Worm (Caenorhabditis elegans) whole organism, L3 larva: Measurements from ENCODE around the gene Y67D8A.2.

Experiments
- R02D3.7 ChIP-seq: fragments of 150-350 bp; optimal IDR thresholded peaks from 2 replicates; lab custom pipeline; 2014; ENCODE audit warnings: missing biosample characterization, missing genetic modification characterization
- ZK546.5 ChIP-seq: sonication (generic microtip); optimal IDR thresholded peaks from 2 replicates; lab custom pipeline; 2017; ENCODE audit warnings: missing biosample characterization, missing genetic modification characterization
- aly-2 ChIP-seq: fragments of 150-350 bp; optimal IDR thresholded peaks from 2 replicates; lab custom pipeline; 2014; ENCODE audit warnings: missing biosample characterization, missing genetic modification characterization
- ama-1 ChIP-seq: fragments of 150-350 bp; optimal IDR thresholded peaks from 2 replicates; lab custom pipeline; 2018
- ceh-16 ChIP-seq: sonication (generic microtip); optimal IDR thresholded peaks from 2 replicates; lab custom pipeline; 2017; ENCODE audit warnings: missing biosample characterization, missing genetic modification characterization
- ceh-28 ChIP-seq: fragments of 150-350 bp; optimal IDR thresholded peaks from 2 replicates; lab custom pipeline; 2014; ENCODE audit warnings: missing biosample characterization, missing genetic modification reagents, missing genetic modification characterization
- ceh-82 ChIP-seq: fragments of 150-350 bp; optimal IDR thresholded peaks from 2 replicates; lab custom pipeline; 2014; ENCODE audit warnings: missing biosample characterization, missing genetic modification characterization
- ceh-9 ChIP-seq: sonication (generic microtip); optimal IDR thresholded peaks from 2 replicates; lab custom pipeline; 2018; ENCODE audit warnings: missing biosample characterization, missing genetic modification characterization
- daf-12 ChIP-seq: fragments of 150-350 bp; optimal IDR thresholded peaks from 2 replicates; lab custom pipeline; 2014; ENCODE audit warnings: missing biosample characterization, missing genetic modification reagents, missing genetic modification characterization
- egl-27 ChIP-seq: sonication (generic microtip); optimal IDR thresholded peaks from 4 replicates; lab custom pipeline; 2017; ENCODE audit warnings: missing biosample characterization, missing genetic modification reagents, missing genetic modification characterization
- egl-5 ChIP-seq: fragments of 150-350 bp; optimal IDR thresholded peaks from 2 replicates; lab custom pipeline; 2017; ENCODE audit warnings: missing biosample characterization, missing genetic modification reagents, missing genetic modification characterization, inconsistent platforms
- elt-1 ChIP-seq: fragments of 150-350 bp; optimal IDR thresholded peaks from 2 replicates; lab custom pipeline; 2014; ENCODE audit warnings: missing biosample characterization, missing genetic modification characterization
- elt-2 ChIP-seq: sonication (generic microtip); optimal IDR thresholded peaks from 2 replicates; lab custom pipeline; 2016; ENCODE audit warnings: missing genetic modification reagents, mild to moderate bottlenecking, missing genetic modification characterization, missing compliant biosample characterization
- elt-3 ChIP-seq, 3 experiments: fragments of 150-350 bp in 1 of 3; sonication (generic microtip) in 2 of 3; optimal IDR thresholded peaks; 2 replicates in 2 of 3; 4 replicates in 1 of 3; lab custom pipeline; 2014 to 2017; ENCODE audit warnings: missing biosample characterization in 3 of 3, missing genetic modification characterization in 3 of 3
- eor-1 ChIP-seq, 2 experiments: fragments of 150-350 bp; optimal IDR thresholded peaks; 2 replicates each; lab custom pipeline; 2014 to 2018; ENCODE audit warnings: missing biosample characterization in 2 of 2, missing genetic modification characterization in 2 of 2
- fkh-10 ChIP-seq: sonication (generic microtip); optimal IDR thresholded peaks from 2 replicates; lab custom pipeline; 2017; ENCODE audit warnings: missing biosample characterization, missing genetic modification reagents, missing genetic modification characterization
- fkh-2 ChIP-seq: fragments of 150-350 bp; optimal IDR thresholded peaks from 2 replicates; lab custom pipeline; 2014; ENCODE audit warnings: missing biosample characterization, missing genetic modification reagents, missing genetic modification characterization
- fos-1 ChIP-seq: fragments of 150-350 bp; optimal IDR thresholded peaks from 2 replicates; lab custom pipeline; 2014; ENCODE audit warnings: missing biosample characterization, missing genetic modification characterization
- hmg-11 ChIP-seq: sonication (generic microtip); optimal IDR thresholded peaks from 2 replicates; lab custom pipeline; 2016; ENCODE audit warnings: missing genetic modification characterization, missing compliant biosample characterization
- jun-1 ChIP-seq: fragments of 150-350 bp; optimal IDR thresholded peaks from 2 replicates; lab custom pipeline; 2014; ENCODE audit warnings: missing biosample characterization, missing genetic modification reagents, missing genetic modification characterization
- lin-15B ChIP-seq: fragments of 150-350 bp; optimal IDR thresholded peaks from 2 replicates; lab custom pipeline; 2014; ENCODE audit warnings: missing biosample characterization, missing genetic modification characterization
- lin-39 ChIP-seq: fragments of 150-350 bp; optimal IDR thresholded peaks from 2 replicates; lab custom pipeline; 2018; ENCODE audit warnings: missing biosample characterization, missing genetic modification reagents, missing genetic modification characterization
- lsy-12 ChIP-seq: sonication (generic microtip); optimal IDR thresholded peaks from 2 replicates; lab custom pipeline; 2016; ENCODE audit warnings: mild to moderate bottlenecking, missing genetic modification characterization, missing compliant biosample characterization
- mdl-1 ChIP-seq: fragments of 150-350 bp; optimal IDR thresholded peaks from 2 replicates; lab custom pipeline; 2014; ENCODE audit warnings: missing biosample characterization, missing genetic modification characterization
- mml-1 ChIP-seq: fragments of 150-350 bp; sonication (generic microtip); optimal IDR thresholded peaks from 3 replicates; lab custom pipeline; 2014; ENCODE audit warnings: missing biosample characterization, missing genetic modification characterization
- nfya-1 ChIP-seq: sonication (generic microtip); optimal IDR thresholded peaks from 2 replicates; lab custom pipeline; 2017; ENCODE audit warnings: missing genetic modification characterization, mild to moderate bottlenecking, missing compliant biosample characterization, antibody characterized with exemption, moderate library complexity; ENCODE audit not compliant: insufficient read depth
- nhr-11 ChIP-seq: fragments of 150-350 bp; optimal IDR thresholded peaks from 2 replicates; lab custom pipeline; 2014; ENCODE audit warnings: missing biosample characterization, missing genetic modification characterization
- nhr-12 ChIP-seq: fragments of 150-350 bp; optimal IDR thresholded peaks from 2 replicates; lab custom pipeline; 2014; ENCODE audit warnings: missing biosample characterization, missing genetic modification characterization
- nhr-23 ChIP-seq: fragments of 150-350 bp; optimal IDR thresholded peaks from 2 replicates; lab custom pipeline; 2014; ENCODE audit warnings: missing biosample characterization, missing genetic modification reagents, missing genetic modification characterization
- nhr-237 ChIP-seq: fragments of 150-350 bp; optimal IDR thresholded peaks from 2 replicates; lab custom pipeline; 2014; ENCODE audit warnings: missing biosample characterization, missing genetic modification characterization
- nhr-25 ChIP-seq: sonication (generic microtip); optimal IDR thresholded peaks from 2 replicates; lab custom pipeline; 2017; ENCODE audit warnings: missing biosample characterization, missing genetic modification characterization
- nhr-28 ChIP-seq: fragments of 150-350 bp; optimal IDR thresholded peaks from 2 replicates; lab custom pipeline; 2014; ENCODE audit warnings: missing biosample characterization, missing genetic modification characterization
- nhr-43 ChIP-seq: sonication (generic microtip); optimal IDR thresholded peaks from 2 replicates; lab custom pipeline; 2016; ENCODE audit warnings: mild to moderate bottlenecking, missing genetic modification characterization, missing compliant biosample characterization; ENCODE audit not compliant: poor library complexity, severe bottlenecking
- nhr-67 ChIP-seq: fragments of 150-350 bp; optimal IDR thresholded peaks from 2 replicates; lab custom pipeline; 2014; ENCODE audit warnings: missing biosample characterization, missing genetic modification characterization
- nhr-76 ChIP-seq: fragments of 150-350 bp; sonication (generic microtip); optimal IDR thresholded peaks from 5 replicates; lab custom pipeline; 2014; ENCODE audit warnings: missing biosample characterization, missing genetic modification characterization
- nhr-77 ChIP-seq: fragments of 150-350 bp; optimal IDR thresholded peaks from 2 replicates; lab custom pipeline; 2014; ENCODE audit warnings: missing biosample characterization, missing genetic modification characterization
- pha-4 ChIP-seq: fragments of 150-350 bp; optimal IDR thresholded peaks from 2 replicates; lab custom pipeline; 2014; ENCODE audit warnings: missing biosample characterization, missing genetic modification reagents, missing genetic modification characterization
- pqm-1 ChIP-seq: fragments of 150-350 bp; optimal IDR thresholded peaks from 2 replicates; lab custom pipeline; 2017; ENCODE audit warnings: missing biosample characterization, missing genetic modification characterization, inconsistent platforms
- sea-2 ChIP-seq: fragments of 150-350 bp; sonication (generic microtip); optimal IDR thresholded peaks from 4 replicates; lab custom pipeline; 2014; ENCODE audit warnings: missing biosample characterization, missing genetic modification reagents, missing genetic modification characterization
- skn-1 ChIP-seq: fragments of 150-350 bp; optimal IDR thresholded peaks from 2 replicates; lab custom pipeline; 2014; ENCODE audit warnings: missing biosample characterization, missing genetic modification characterization
- snpc-4 ChIP-seq: fragments of 150-350 bp; optimal IDR thresholded peaks from 2 replicates; lab custom pipeline; 2014; ENCODE audit warnings: missing biosample characterization, missing genetic modification characterization
- tbx-2 ChIP-seq: sonication (generic microtip); optimal IDR thresholded peaks from 2 replicates; lab custom pipeline; 2016; ENCODE audit warnings: mild to moderate bottlenecking, missing genetic modification characterization, missing compliant biosample characterization
- unc-39 ChIP-seq: sonication (generic microtip); optimal IDR thresholded peaks from 4 replicates; lab custom pipeline; 2017; ENCODE audit warnings: missing biosample characterization, missing genetic modification characterization
- unc-62 ChIP-seq: fragments of 150-350 bp; sonication (generic microtip); optimal IDR thresholded peaks from 4 replicates; lab custom pipeline; 2014; ENCODE audit warnings: missing biosample characterization, missing genetic modification reagents, missing genetic modification characterization
- zag-1 ChIP-seq: fragments of 150-350 bp; optimal IDR thresholded peaks from 2 replicates; lab custom pipeline; 2014; ENCODE audit warnings: missing biosample characterization, missing genetic modification characterization
- ztf-11 ChIP-seq: fragments of 150-350 bp; optimal IDR thresholded peaks from 2 replicates; lab custom pipeline; 2014; ENCODE audit warnings: missing biosample characterization, missing genetic modification characterization
- ztf-4 ChIP-seq: fragments of 150-350 bp; optimal IDR thresholded peaks from 2 replicates; lab custom pipeline; 2014; ENCODE audit warnings: missing biosample characterization, missing genetic modification characterization

Gene Y67D8A.2

ce11 chrIV:3231644-3232043 lies 9.4 kb downstream of the Y67D8A.2 start (continued):
- TF ChIP-seq ceh-9 (tag; lab: Kevin White, UChicago) (no peak), ceh-82 (tag; lab: Kevin White, UChicago) (no peak), ZK546.5 (no peak), unc-39 (tag; lab: Kevin White, UChicago) (no peak), fkh-2 (tag; lab: Kevin White, UChicago) (no peak), unc-62 (GFP tag; lab: Kevin White, UChicago) (no peak), nhr-76 (tag; lab: Kevin White, UChicago) (no peak), nhr-237 (tag; lab: Kevin White, UChicago) (no peak)

- no peak for TF ChIP-seq nhr-11 (tag; lab: Kevin White, UChicago)
- TF ChIP-seq jun-1 (tag; lab: Kevin White, UChicago) = peak; percentile 9
- TF ChIP-seq ZK546.5 = no peak
- TF ChIP-seq ztf-4 (tag; lab: Kevin White, UChicago) = no peak
- no peak for TF ChIP-seq ceh-82 (tag; lab: Kevin White, UChicago)
- TF ChIP-seq elt-3 (tag; optimal IDR thresholded peaks at IDR 0.05; lab: Kevin White, UChicago) = no peak
- no peak for TF ChIP-seq eor-1 (tag; optimal IDR thresholded peaks at IDR 0.05; lab: Kevin White, UChicago)
- peak; percentile 51 for TF ChIP-seq hmg-11 (tag; lab: Kevin White, UChicago)
- no peak for TF ChIP-seq skn-1
- TF ChIP-seq sea-2 (GFP tag; lab: Kevin White, UChicago) = no peak
- TF ChIP-seq nhr-77 (tag; lab: Kevin White, UChicago) = no peak
- peak; percentile 91 for TF ChIP-seq ama-1 (lab: Kevin White, UChicago)
- TF ChIP-seq nhr-43 (tag; lab: Kevin White, UChicago) = peak; percentile 87
- TF ChIP-seq pha-4 = peak; percentile 44
- peak; percentile 72 for TF ChIP-seq elt-2 (tag; lab: Kevin White, UChicago)
- TF ChIP-seq zag-1 (tag; lab: Kevin White, UChicago) = no peak
- TF ChIP-seq ceh-16 (tag; lab: Kevin White, UChicago) = no peak
- TF ChIP-seq nhr-25 = peak; percentile 77
- peak; percentile 81 for TF ChIP-seq ceh-28 (tag; lab: Kevin White, UChicago)
- TF ChIP-seq nhr-12 = no peak
- TF ChIP-seq nhr-237 (tag; lab: Kevin White, UChicago) = no peak
- no peak for TF ChIP-seq lsy-12
- TF ChIP-seq nhr-67 (tag; lab: Kevin White, UChicago) = no peak
- TF ChIP-seq ztf-11 (tag; lab: Kevin White, UChicago) = no peak
- peak; percentile 38 for TF ChIP-seq mdl-1 (tag; lab: Kevin White, UChicago)
- TF ChIP-seq ceh-9 (tag; lab: Kevin White, UChicago) = no peak
- TF ChIP-seq nfya-1 (tag; lab: Kevin White, UChicago) = peak; percentile 62
- no peak for TF ChIP-seq aly-2 (tag; lab: Kevin White, UChicago)
- TF ChIP-seq pqm-1 (tag; lab: Kevin White, UChicago) = peak; percentile 37
- no peak for TF ChIP-seq nhr-28 (tag; lab: Kevin White, UChicago)
- peak; percentile 35 for TF ChIP-seq lin-39
- peak; percentile 8 for TF ChIP-seq snpc-4
- TF ChIP-seq daf-12 (tag; lab: Kevin White, UChicago) = no peak
- TF ChIP-seq unc-62 (GFP tag; lab: Kevin White, UChicago) = no peak
- TF ChIP-seq lin-15B (tag; lab: Kevin White, UChicago) = peak; percentile 24
- no peak for TF ChIP-seq unc-39 (tag; lab: Kevin White, UChicago)
- TF ChIP-seq nhr-76 (tag; lab: Kevin White, UChicago) = no peak
- no peak for TF ChIP-seq egl-5 (tag; lab: Kevin White, UChicago)
- peak; percentile 77 for TF ChIP-seq nhr-23 (tag; lab: Kevin White, UChicago)
- no peak for TF ChIP-seq mml-1 (tag; lab: Kevin White, UChicago)
- no peak for TF ChIP-seq tbx-2
- TF ChIP-seq R02D3.7 (tag; lab: Kevin White, UChicago) = no peak
- no peak for TF ChIP-seq fkh-10 (GFP tag; lab: Kevin White, UChicago)
- TF ChIP-seq elt-1 (tag; lab: Kevin White, UChicago) = no peak
- peak; percentile 47 for TF ChIP-seq fos-1
- TF ChIP-seq egl-27 = no peak
- no peak for TF ChIP-seq fkh-2 (tag; lab: Kevin White, UChicago)
These were observed 10.6 kb downstream of the Y67D8A.2 start for ce11 chrIV:3232694-3233372.
